Worm (Caenorhabditis elegans) whole organism, early embryonic: ENCODE data around the gene rict-1.

ENCODE experiments used
- ceh-36 ChIP-seq: sonication (generic microtip); optimal IDR thresholded peaks from 2 replicates; lab custom pipeline; 2016; ENCODE audit warnings: missing genetic modification characterization, inconsistent platforms, missing compliant biosample characterization
- pes-1 ChIP-seq: fragments of 200-800 bp; sonication (Bioruptor generic); IDR thresholded peaks from 2 replicates; pipeline ENCODE4 v1.3.6; 2022; ENCODE audit warnings: missing genetic modification reagents, missing genetic modification characterization, missing compliant biosample characterization
- scrt-1 ChIP-seq: fragments of 200-800 bp; sonication (Bioruptor generic); IDR thresholded peaks from 2 replicates; pipeline ENCODE4 v1.3.6; 2022; ENCODE audit warnings: missing genetic modification characterization, missing compliant biosample characterization
- tbx-11 ChIP-seq: fragments of 200-800 bp; sonication (Bioruptor generic); IDR thresholded peaks from 2 replicates; pipeline ENCODE4 v1.3.6; 2022; ENCODE audit warnings: missing genetic modification characterization, missing compliant biosample characterization

DNA sequence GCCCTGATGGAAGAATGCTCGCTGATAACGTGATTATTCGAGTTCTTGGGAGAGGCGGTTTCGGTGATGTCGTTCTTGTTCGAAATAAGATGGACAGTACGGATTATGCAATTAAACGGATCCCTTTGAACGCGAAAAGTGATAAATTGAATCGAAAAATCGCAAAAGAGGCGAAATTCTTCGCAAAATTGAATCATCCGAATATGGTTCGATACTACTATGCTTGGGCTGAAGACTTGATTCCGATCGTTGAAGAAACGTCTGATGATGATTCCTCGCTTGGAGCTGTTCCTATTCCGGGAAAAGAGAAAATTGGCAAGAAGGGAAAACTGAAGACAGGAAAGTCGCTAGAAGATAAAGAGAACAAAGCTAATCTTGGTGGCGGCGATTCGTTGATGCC is 30.7 kb downstream of the rict-1 start:
- TF ChIP-seq tbx-11 (GFP tag; lab: Robert Waterston, UW) (no peak), scrt-1 (GFP tag; lab: Robert Waterston, UW) (no peak), pes-1 (GFP tag; lab: Robert Waterston, UW) (no peak), ceh-36 (tag; lab: Kevin White, UChicago) (no peak)
